Worm (Caenorhabditis elegans) whole organism, L4 larva: ENCODE data around the gene F36D3.1.
"Not testable (repeated sequence)": the region's sequence is repeated elsewhere in the genome, so short reads cannot be mapped to it uniquely, and the experiment has no call there.

ENCODE experiments used
- ZK546.5 ChIP-seq, 2 experiments: sonication (generic microtip); optimal IDR thresholded peaks; 2 replicates each; lab custom pipeline; 2017; ENCODE audit warnings: missing biosample characterization in 2 of 2, missing genetic modification characterization in 2 of 2
- aha-1 ChIP-seq: fragments of 150-350 bp; peaks from one replicate; lab custom pipeline; 2014; ENCODE audit warnings: missing biosample characterization, missing genetic modification characterization
- aly-2 ChIP-seq: sonication (generic microtip); optimal IDR thresholded peaks from 2 replicates; lab custom pipeline; 2018; ENCODE audit warnings: missing biosample characterization, missing genetic modification characterization
- daf-12 ChIP-seq: fragments of 150-350 bp; optimal IDR thresholded peaks from 2 replicates; lab custom pipeline; 2014; ENCODE audit warnings: missing biosample characterization, missing genetic modification reagents, missing genetic modification characterization
- hmg-1.1 ChIP-seq: fragments of 200-800 bp; sonication (Bioruptor generic); IDR thresholded peaks from 2 replicates; pipeline ENCODE4 v1.3.6; 2022; ENCODE audit warnings: missing genetic modification reagents, missing genetic modification characterization, missing compliant biosample characterization
- lim-7 ChIP-seq: fragments of 200-800 bp; sonication (Bioruptor generic); IDR thresholded peaks from 2 replicates; pipeline ENCODE4 v1.3.6; 2022; ENCODE audit warnings: missing genetic modification characterization, missing compliant biosample characterization
- lin-29 ChIP-seq: fragments of 200-800 bp; sonication (Bioruptor generic); IDR thresholded peaks from 2 replicates; pipeline ENCODE4 v1.3.6; 2022; ENCODE audit warnings: missing genetic modification reagents, missing genetic modification characterization, missing compliant biosample characterization
- lin-38 ChIP-seq: fragments of 200-800 bp; sonication (Bioruptor generic); IDR thresholded peaks from 2 replicates; pipeline ENCODE4 v1.3.6; 2022; ENCODE audit warnings: missing genetic modification reagents, missing genetic modification characterization, missing compliant biosample characterization
- lir-3 ChIP-seq: sonication (generic microtip); optimal IDR thresholded peaks from 2 replicates; lab custom pipeline; 2016; ENCODE audit warnings: mild to moderate bottlenecking, missing genetic modification characterization, missing compliant biosample characterization
- madf-5 ChIP-seq, 2 experiments: fragments of 200-800 bp; sonication (Bioruptor generic); IDR thresholded peaks; 2 replicates each; pipeline ENCODE4 v1.3.6; 2022; ENCODE audit warnings: missing compliant biosample characterization in 2 of 2, missing genetic modification characterization in 2 of 2
- nhr-41 ChIP-seq: fragments of 200-800 bp; sonication (Bioruptor generic); IDR thresholded peaks from 2 replicates; pipeline ENCODE4 v1.3.6; 2022; ENCODE audit warnings: missing genetic modification reagents, missing genetic modification characterization, missing compliant biosample characterization
- nhr-42 ChIP-seq: fragments of 200-800 bp; sonication (Bioruptor generic); IDR thresholded peaks from 2 replicates; pipeline ENCODE4 v1.3.6; 2022; ENCODE audit warnings: missing genetic modification characterization, missing compliant biosample characterization
- pha-4 ChIP-seq, 2 experiments: fragments of 150-350 bp in 1 of 2; fragments of 200-800 bp in 1 of 2; sonication (Bioruptor generic) in 1 of 2; IDR thresholded peaks in 1 of 2; optimal IDR thresholded peaks in 1 of 2; 2 replicates each; pipeline versions ENCODE4 v1.3.6 to Lab custom; 2014 to 2022; ENCODE audit warnings: missing genetic modification characterization in 2 of 2, missing genetic modification reagents in 2 of 2, missing biosample characterization in 1 of 2, missing compliant biosample characterization in 1 of 2
- saeg-2 ChIP-seq: fragments of 200-800 bp; sonication (Bioruptor generic); IDR thresholded peaks from 2 replicates; pipeline ENCODE4 v1.3.6; 2022; ENCODE audit warnings: missing genetic modification reagents, missing genetic modification characterization, missing compliant biosample characterization
- unc-130 ChIP-seq: sonication (generic microtip); optimal IDR thresholded peaks from 2 replicates; lab custom pipeline; 2016; ENCODE audit warnings: missing genetic modification reagents, missing genetic modification characterization, missing compliant biosample characterization
- unc-62 ChIP-seq, 3 experiments: fragments of 150-350 bp in 1 of 3; sonication (generic microtip); optimal IDR thresholded peaks in 2 of 3; peaks in 1 of 3; 1 replicate in 1 of 3; 2 replicates in 2 of 3; lab custom pipeline; 2014 to 2017; ENCODE audit warnings: missing biosample characterization in 3 of 3, missing genetic modification characterization in 3 of 3, missing genetic modification reagents in 3 of 3, missing genotype in 1 of 3
- zip-2 ChIP-seq: fragments of 150-350 bp; optimal IDR thresholded peaks from 2 replicates; lab custom pipeline; 2014; ENCODE audit warnings: missing biosample characterization, missing genetic modification characterization

Gene F36D3.1

DNA sequence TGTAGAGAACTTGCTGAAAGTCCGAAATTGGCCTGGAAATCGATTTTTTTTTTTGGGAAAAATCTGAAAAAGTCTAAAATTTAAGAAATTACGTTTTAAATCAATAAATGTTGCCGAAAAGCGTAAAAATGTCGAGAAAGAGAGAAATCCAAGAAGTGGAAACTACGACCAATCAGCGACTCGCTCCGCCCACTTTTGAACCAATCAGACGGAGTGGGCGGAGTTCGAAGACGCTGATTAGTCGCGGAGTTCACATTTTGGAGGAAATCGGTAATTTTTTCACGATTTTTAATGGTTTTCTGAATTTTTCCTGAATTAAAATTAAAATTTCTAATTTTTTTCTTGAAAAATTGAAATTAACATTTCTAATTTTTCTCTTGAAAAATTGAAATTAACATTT lies 40.5 kb downstream of the F36D3.1 start:
- TF ChIP-seq daf-12 (no peak), lim-7 (GFP tag; lab: Robert Waterston, UW) (no peak), unc-130 (GFP tag; lab: Kevin White, UChicago) (no peak), madf-5 (GFP tag; IDR thresholded peaks at IDR 0.05; lab: Robert Waterston, UW) (no peak), pha-4 (GFP tag; IDR thresholded peaks at IDR 0.05; lab: Robert Waterston, UW) (no peak), pha-4 (tag; optimal IDR thresholded peaks at IDR 0.05; lab: Kevin White, UChicago) (no peak)

DNA sequence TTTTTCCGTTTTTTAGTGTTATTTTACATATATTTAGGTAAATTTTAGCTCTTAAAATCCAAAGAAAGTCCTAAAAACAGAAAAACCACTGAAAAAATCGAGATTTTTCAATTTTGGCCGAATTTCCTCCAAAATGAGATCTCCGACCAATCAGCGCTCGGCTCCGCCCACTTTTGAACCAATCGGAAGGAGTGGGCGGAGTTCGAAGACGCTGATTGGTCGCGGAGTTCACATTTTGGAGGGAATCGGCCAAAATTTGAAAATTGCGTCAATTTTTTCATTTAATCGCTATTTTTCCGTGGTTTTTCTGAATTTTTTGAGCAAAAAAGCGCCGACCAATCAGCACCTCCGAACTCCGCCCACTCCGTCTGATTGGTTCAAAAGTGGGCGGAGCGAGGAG lies 41.5 kb downstream of the F36D3.1 start:
- TF ChIP-seq ZK546.5 (tag; optimal IDR thresholded peaks at IDR 0.05; lab: Kevin White, UChicago) (no peak), lin-38 (0 out of 2 replicates have a peak, but pooled peaks have one; percentile 19), lim-7 (GFP tag; lab: Robert Waterston, UW) (no peak)

DNA sequence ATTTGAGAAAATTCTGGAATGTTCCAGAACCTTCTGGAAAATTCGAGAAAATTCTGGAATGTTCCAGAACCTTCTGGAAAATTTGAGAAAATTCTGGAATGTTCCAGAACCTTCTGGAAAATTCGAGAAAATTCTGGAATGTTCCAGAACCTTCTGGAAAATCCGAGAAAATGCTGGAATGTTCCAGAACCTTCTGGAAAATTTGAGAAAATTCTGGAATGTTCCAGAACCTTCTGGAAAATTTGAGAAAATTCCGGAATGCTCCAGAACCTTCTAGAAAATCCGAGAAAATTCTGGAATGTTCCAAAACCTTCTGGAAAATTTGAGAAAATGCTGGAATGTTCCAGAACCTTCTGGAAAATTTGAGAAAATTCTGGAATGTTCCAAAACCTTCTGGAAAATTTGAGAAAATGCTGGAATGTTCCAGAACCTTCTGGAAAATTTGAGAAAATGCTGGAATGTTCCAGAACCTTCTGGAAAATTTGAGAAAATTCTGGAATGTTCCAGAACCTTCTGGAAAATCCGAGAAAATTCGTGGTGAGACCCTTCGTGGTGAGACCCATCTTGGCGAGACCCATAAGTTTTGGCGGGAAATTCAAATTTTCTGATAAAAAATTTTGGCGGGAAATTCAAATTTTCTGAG lies 49.0 kb downstream of the F36D3.1 start:
- TF ChIP-seq pha-4 (GFP tag; IDR thresholded peaks at IDR 0.05; lab: Robert Waterston, UW): 0 out of 2 replicates have a peak, but pooled peaks have one; percentile 19
- TF ChIP-seq pha-4 (tag; optimal IDR thresholded peaks at IDR 0.05; lab: Kevin White, UChicago): not testable (repeated sequence)
- TF ChIP-seq, all 104 proteins: peak for 1; not testable (repeated sequence) for 103

DNA sequence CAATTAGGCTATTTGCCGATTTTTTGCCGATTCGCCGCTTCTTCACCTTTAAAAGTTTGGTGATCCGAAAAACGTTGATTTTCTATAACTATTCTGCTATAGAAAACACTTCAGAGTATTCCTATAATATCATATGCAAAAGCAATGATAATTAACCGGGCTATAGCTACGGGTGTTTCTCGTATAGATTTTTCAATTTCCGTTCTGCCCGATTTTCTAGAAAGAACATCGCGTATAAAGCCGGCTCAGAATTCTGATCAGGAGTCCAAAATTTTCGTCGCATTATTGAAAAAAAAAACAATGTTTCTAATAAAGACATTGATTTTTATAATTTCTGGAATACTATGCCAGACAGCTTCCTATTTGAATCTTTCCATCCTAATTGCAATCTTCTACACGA lies 51.5 kb downstream of the F36D3.1 start, which contains the start of gene srbc-65:
Gene srbc-65 (plus strand): TSS at position 301 of the 400 bp plus-strand sequence.
- TF ChIP-seq nhr-41 (GFP tag; lab: Robert Waterston, UW): no peak
- no peak for TF ChIP-seq unc-62 (GFP tag; optimal IDR thresholded peaks at IDR 0.05 in 1 of 2; lab: Kevin White, UChicago)
- TF ChIP-seq unc-62 (tag; optimal IDR thresholded peaks at IDR 0.05; lab: Kevin White, UChicago): no peak
- TF ChIP-seq zip-2 (tag; lab: Kevin White, UChicago): no peak
- no peak for TF ChIP-seq aha-1
- no peak for TF ChIP-seq nhr-42 (GFP tag; lab: Robert Waterston, UW)
- no peak for TF ChIP-seq aly-2 (tag; lab: Kevin White, UChicago)
- no peak for TF ChIP-seq lin-29 (GFP tag; lab: Robert Waterston, UW)
- TF ChIP-seq hmg-1.1 (GFP tag; lab: Robert Waterston, UW): no peak
- TF ChIP-seq lir-3: no peak
- TF ChIP-seq saeg-2 (GFP tag; lab: Robert Waterston, UW): no peak
